Worm (Caenorhabditis elegans) whole organism, young adult: ENCODE measurements around the gene B0464.9.
"Not testable (repeated sequence)": the region's sequence is repeated elsewhere in the genome, so short reads cannot be mapped to it uniquely, and the experiment has no call there.

ENCODE experiments used
- B0336.3 ChIP-seq: fragments of 200-800 bp; sonication (Bioruptor generic); IDR thresholded peaks from 2 replicates; pipeline ENCODE4 v1.3.6; 2022; ENCODE audit warnings: missing genetic modification characterization, missing compliant biosample characterization
- attf-6 ChIP-seq: fragments of 200-800 bp; sonication (Bioruptor generic); IDR thresholded peaks from 2 replicates; pipeline ENCODE4 v1.3.6; 2022; ENCODE audit warnings: missing genetic modification reagents, missing genetic modification characterization, missing compliant biosample characterization
- dpl-1 ChIP-seq: fragments of 150-350 bp; optimal IDR thresholded peaks from 2 replicates; lab custom pipeline; 2014; ENCODE audit warnings: missing biosample characterization, missing genetic modification reagents, missing genetic modification characterization
- egl-18 ChIP-seq: fragments of 200-800 bp; sonication (Bioruptor generic); IDR thresholded peaks from 2 replicates; pipeline ENCODE4 v1.3.6; 2022; ENCODE audit warnings: missing genetic modification reagents, missing genetic modification characterization, missing compliant biosample characterization
- egrh-3 ChIP-seq: fragments of 200-800 bp; sonication (Bioruptor generic); IDR thresholded peaks from 2 replicates; pipeline ENCODE4 v1.3.6; 2022; ENCODE audit warnings: missing genetic modification reagents, missing genetic modification characterization, missing compliant biosample characterization
- ekl-4 ChIP-seq: fragments of 200-800 bp; sonication (Bioruptor generic); IDR thresholded peaks from 2 replicates; pipeline ENCODE4 v1.3.6; 2022; ENCODE audit warnings: missing genetic modification reagents, missing genetic modification characterization, missing compliant biosample characterization
- hmg-20 ChIP-seq: fragments of 200-800 bp; sonication (Bioruptor generic); IDR thresholded peaks from 2 replicates; pipeline ENCODE4 v1.3.6; 2022; ENCODE audit warnings: missing genetic modification reagents, missing genetic modification characterization, missing compliant biosample characterization
- lin-35 ChIP-seq, 3 experiments: fragments of 150-350 bp in 2 of 3; sonication (generic microtip) in 1 of 3; optimal IDR thresholded peaks; 2 replicates each; lab custom pipeline; 2014 to 2018; ENCODE audit warnings: missing biosample characterization in 3 of 3, missing genetic modification characterization in 3 of 3, missing genetic modification reagents in 3 of 3
- mxl-1 ChIP-seq: sonication (generic microtip); optimal IDR thresholded peaks from 2 replicates; lab custom pipeline; 2016; ENCODE audit warnings: missing genetic modification characterization, missing compliant biosample characterization
- nfya-2 ChIP-seq: fragments of 200-800 bp; sonication (Bioruptor generic); IDR thresholded peaks from 2 replicates; pipeline ENCODE4 v1.3.6; 2022; ENCODE audit warnings: missing genetic modification reagents, missing genetic modification characterization, missing compliant biosample characterization
- rpc-1 ChIP-seq, 2 experiments: fragments of 150-350 bp in 1 of 2; sonication (generic microtip) in 1 of 2; optimal IDR thresholded peaks; 2 replicates each; lab custom pipeline; 2014 to 2018; ENCODE audit warnings: missing biosample characterization in 1 of 2, missing genetic modification characterization in 1 of 2, missing genetic modification reagents in 1 of 2, missing genotype in 1 of 2
- sptf-2 ChIP-seq: fragments of 200-800 bp; sonication (Bioruptor generic); optimal IDR thresholded peaks from 2 replicates; lab custom pipeline; 2018; ENCODE audit warnings: mild to moderate bottlenecking, missing genetic modification characterization, missing compliant biosample characterization
- zim-3 ChIP-seq: sonication (generic microtip); optimal IDR thresholded peaks from 2 replicates; lab custom pipeline; 2017; ENCODE audit warnings: mild to moderate bottlenecking, missing genetic modification characterization, moderate library complexity, missing compliant biosample characterization

DNA sequence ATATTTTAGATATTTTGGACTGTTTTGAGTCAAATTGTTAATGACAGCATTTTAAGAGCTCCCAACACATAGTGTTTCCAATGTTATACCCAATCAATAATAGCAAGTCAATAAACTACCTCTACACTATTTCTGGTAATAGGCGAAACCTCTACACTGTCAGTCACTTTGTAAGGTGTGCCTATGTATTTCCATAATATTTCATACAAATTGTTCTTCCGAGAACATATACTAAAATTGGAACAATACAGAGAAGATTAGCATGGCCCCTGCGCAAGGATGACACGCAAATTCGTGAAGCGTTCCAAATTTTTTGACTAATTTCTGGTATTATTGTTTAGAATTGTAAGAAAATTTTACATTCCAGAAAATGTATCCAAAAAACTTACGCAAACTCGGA is 19.9 kb upstream of the B0464.9 start:
- not testable (repeated sequence) for TF ChIP-seq egrh-3; sptf-2 (GFP tag; lab: Kevin White, UChicago); nfya-2 (GFP tag; lab: Robert Waterston, UW); zim-3; mxl-1 (tag; lab: Kevin White, UChicago); attf-6; B0336.3; lin-35 (GFP tag; optimal IDR thresholded peaks at IDR 0.05; lab: Kevin White, UChicago); dpl-1 (GFP tag; lab: Kevin White, UChicago); rpc-1 (optimal IDR thresholded peaks at IDR 0.05; lab: Kevin White, UChicago); hmg-20 (GFP tag; lab: Robert Waterston, UW); ekl-4; egl-18 (GFP tag; lab: Robert Waterston, UW)
- TF ChIP-seq rpc-1 (tag; optimal IDR thresholded peaks at IDR 0.05; lab: Kevin White, UChicago), result peak; percentile 50
